Worm (Caenorhabditis elegans): ENCODE data around the gene madf-11.

madf-11 gene

ce11 chrIII:5632426-5632976, 29.2 kb upstream of the madf-11 start:
- no peak for TF ChIP-seq ceh-9 (tag; optimal IDR thresholded peaks at IDR 0.05)
- TF ChIP-seq ztf-11 (tag; optimal IDR thresholded peaks at IDR 0.05): no peak
- peak; percentile 54 for TF ChIP-seq fkh-10 (GFP tag; optimal IDR thresholded peaks at IDR 0.05)
- peak; percentile 35 for TF ChIP-seq nfya-1 (tag; optimal IDR thresholded peaks at IDR 0.05; ENCODE audit: insufficient read depth)
- peak; percentile 41 for TF ChIP-seq lin-39 (tag; optimal IDR thresholded peaks at IDR 0.05)
- TF ChIP-seq snpc-4 (tag; optimal IDR thresholded peaks at IDR 0.05): peak; percentile 94

ce11 chrIII:5630350-5630749, 27.1 kb upstream of the madf-11 start:
- peak; percentile 23 for TF ChIP-seq lin-39 (tag; optimal IDR thresholded peaks at IDR 0.05)
- no peak for TF ChIP-seq unc-62 (GFP tag; optimal IDR thresholded peaks at IDR 0.05)
- no peak for TF ChIP-seq nhr-28 (tag; optimal IDR thresholded peaks at IDR 0.05)
- TF ChIP-seq nhr-67 (tag; optimal IDR thresholded peaks at IDR 0.05): no peak
- no peak for TF ChIP-seq elt-1 (tag; optimal IDR thresholded peaks at IDR 0.05)

ce11 chrIII:5629225-5629624, 25.9 kb upstream of the madf-11 start:
- TF ChIP-seq ZK546.5 (tag; optimal IDR thresholded peaks at IDR 0.05) (no peak), ztf-4 (tag; optimal IDR thresholded peaks at IDR 0.05) (no peak), hmg-11 (tag; optimal IDR thresholded peaks at IDR 0.05) (no peak), lin-15B (tag; optimal IDR thresholded peaks at IDR 0.05) (no peak), nhr-237 (tag; optimal IDR thresholded peaks at IDR 0.05) (no peak)

- no peak for TF ChIP-seq ztf-11 (tag; optimal IDR thresholded peaks at IDR 0.05)
- TF ChIP-seq nhr-12 (tag; optimal IDR thresholded peaks at IDR 0.05): no peak
- no peak for TF ChIP-seq mml-1 (tag; optimal IDR thresholded peaks at IDR 0.05)
- no peak for TF ChIP-seq tbx-2 (tag; optimal IDR thresholded peaks at IDR 0.05)
- TF ChIP-seq nfya-1 (tag; optimal IDR thresholded peaks at IDR 0.05; ENCODE audit: insufficient read depth): no peak
- TF ChIP-seq elt-1 (tag; optimal IDR thresholded peaks at IDR 0.05): no peak
- no peak for TF ChIP-seq fkh-2 (tag; optimal IDR thresholded peaks at IDR 0.05)
- TF ChIP-seq ZK546.5 (tag; optimal IDR thresholded peaks at IDR 0.05): no peak
- TF ChIP-seq nhr-11 (tag; optimal IDR thresholded peaks at IDR 0.05): no peak
- TF ChIP-seq aly-2 (tag; optimal IDR thresholded peaks at IDR 0.05): no peak
Observed at ce11 chrIII:5624835-5625234, 21.5 kb upstream of the madf-11 start, which contains the start of gene daf-4. Gene daf-4 (plus strand): TSS chrIII:5625135.

ce11 chrIII:5623418-5623817, 20.1 kb upstream of the madf-11 start:
- TF ChIP-seq nfya-1 (tag; optimal IDR thresholded peaks at IDR 0.05; ENCODE audit: insufficient read depth): peak; percentile 21
- TF ChIP-seq lin-39 (tag; optimal IDR thresholded peaks at IDR 0.05): no peak
- no peak for TF ChIP-seq nhr-237 (tag; optimal IDR thresholded peaks at IDR 0.05)
- peak; percentile 26 for TF ChIP-seq fkh-10 (GFP tag; optimal IDR thresholded peaks at IDR 0.05)
- no peak for TF ChIP-seq pqm-1 (tag; optimal IDR thresholded peaks at IDR 0.05)

ce11 chrIII:5622232-5623009, 19.1 kb upstream of the madf-11 start:
- TF ChIP-seq elt-1 (tag; optimal IDR thresholded peaks at IDR 0.05) (no peak), fkh-10 (GFP tag; optimal IDR thresholded peaks at IDR 0.05) (no peak), nhr-76 (tag; optimal IDR thresholded peaks at IDR 0.05) (no peak), unc-62 (GFP tag; optimal IDR thresholded peaks at IDR 0.05) (no peak), pha-4 (tag; optimal IDR thresholded peaks at IDR 0.05) (peak; percentile 53)

- TF ChIP-seq jun-1 (tag; optimal IDR thresholded peaks at IDR 0.05): peak; percentile 48
- no peak for TF ChIP-seq daf-12 (tag; optimal IDR thresholded peaks at IDR 0.05)
- peak; percentile 49 for TF ChIP-seq lin-39 (tag; optimal IDR thresholded peaks at IDR 0.05)
- no peak for TF ChIP-seq unc-39 (tag; optimal IDR thresholded peaks at IDR 0.05)
- TF ChIP-seq tbx-2 (tag; optimal IDR thresholded peaks at IDR 0.05): peak; percentile 57
- TF ChIP-seq nfya-1 (tag; optimal IDR thresholded peaks at IDR 0.05; ENCODE audit: insufficient read depth): peak; percentile 87
- no peak for TF ChIP-seq fkh-10 (GFP tag; optimal IDR thresholded peaks at IDR 0.05)
- peak; percentile 23 for TF ChIP-seq R02D3.7 (tag; optimal IDR thresholded peaks at IDR 0.05)
- TF ChIP-seq mdl-1 (tag; optimal IDR thresholded peaks at IDR 0.05): peak; percentile 63
- no peak for TF ChIP-seq nhr-43 (tag; optimal IDR thresholded peaks at IDR 0.05; ENCODE audit: poor library complexity, severe bottlenecking)
- TF ChIP-seq egl-5 (tag; optimal IDR thresholded peaks at IDR 0.05): peak; percentile 62
- no peak for TF ChIP-seq zag-1 (tag; optimal IDR thresholded peaks at IDR 0.05)
- TF ChIP-seq lsy-12 (tag; optimal IDR thresholded peaks at IDR 0.05): peak; percentile 61
- peak; percentile 34 for TF ChIP-seq ceh-28 (tag; optimal IDR thresholded peaks at IDR 0.05)
- TF ChIP-seq nhr-25 (tag; optimal IDR thresholded peaks at IDR 0.05): peak; percentile 53
- peak; percentile 8 for TF ChIP-seq nhr-11 (tag; optimal IDR thresholded peaks at IDR 0.05)
- no peak for TF ChIP-seq nhr-67 (tag; optimal IDR thresholded peaks at IDR 0.05)
- TF ChIP-seq snpc-4 (tag; optimal IDR thresholded peaks at IDR 0.05): peak; percentile 54
- TF ChIP-seq elt-1 (tag; optimal IDR thresholded peaks at IDR 0.05): no peak
- TF ChIP-seq mml-1 (tag; optimal IDR thresholded peaks at IDR 0.05): no peak
- peak; percentile 85 for TF ChIP-seq pha-4 (tag; optimal IDR thresholded peaks at IDR 0.05)
- TF ChIP-seq sea-2 (GFP tag; optimal IDR thresholded peaks at IDR 0.05): no peak
- no peak for TF ChIP-seq egl-27 (tag; optimal IDR thresholded peaks at IDR 0.05)
- TF ChIP-seq nhr-76 (tag; optimal IDR thresholded peaks at IDR 0.05): no peak
Observed at ce11 chrIII:5621236-5621635, 17.9 kb upstream of the madf-11 start.
